Fruit fly (Drosophila melanogaster) whole organism, embryonic: ENCODE data around the gene mld.

ENCODE experiments used
- Adf1 ChIP-seq: fragments of 200-800 bp; sonication (Bioruptor generic); IDR thresholded peaks from 2 replicates; pipeline ENCODE4 v1.3.6; 2022; ENCODE audit warnings: missing biosample characterization, missing genetic modification characterization
- Asciz ChIP-seq: fragments of 200-800 bp; sonication (Bioruptor generic); optimal IDR thresholded peaks from 2 replicates; lab custom pipeline; 2017; ENCODE audit warnings: missing biosample characterization, mild to moderate bottlenecking, missing genetic modification characterization, missing genetic modification reagents
- Bgb ChIP-seq: fragments of 200-800 bp; sonication (Bioruptor generic); IDR thresholded peaks from 2 replicates; pipeline ENCODE4 v1.3.6; 2022; ENCODE audit warnings: missing biosample characterization, missing genetic modification characterization; ENCODE audit not compliant: partially characterized antibody
- CG10462 ChIP-seq: fragments of 200-800 bp; sonication (Bioruptor generic); optimal IDR thresholded peaks from 2 replicates; lab custom pipeline; 2016; ENCODE audit warnings: missing biosample characterization, missing genetic modification characterization
- CG10654 ChIP-seq: fragments of 200-800 bp; sonication (Bioruptor generic); optimal IDR thresholded peaks from 2 replicates; lab custom pipeline; 2016; ENCODE audit warnings: missing biosample characterization, missing genetic modification characterization
- CG10979 ChIP-seq: fragments of 200-800 bp; sonication (Bioruptor generic); optimal IDR thresholded peaks from 2 replicates; lab custom pipeline; 2018; ENCODE audit warnings: missing biosample characterization, mild to moderate bottlenecking, missing genetic modification characterization, moderate library complexity
- CG11085 ChIP-seq: fragments of 200-800 bp; sonication (Bioruptor generic); IDR thresholded peaks from 2 replicates; pipeline ENCODE4 v1.3.6; 2022; ENCODE audit warnings: missing biosample characterization, missing genetic modification characterization
- CG11398 ChIP-seq: fragments of 200-800 bp; sonication (Bioruptor generic); optimal IDR thresholded peaks from 2 replicates; lab custom pipeline; 2016; ENCODE audit warnings: missing biosample characterization, missing genetic modification characterization
- CG12071 ChIP-seq: fragments of 200-800 bp; sonication (Bioruptor generic); optimal IDR thresholded peaks from 3 replicates; lab custom pipeline; 2018; ENCODE audit warnings: missing biosample characterization, mild to moderate bottlenecking, missing genetic modification characterization
- CG12155 ChIP-seq: fragments of 200-800 bp; sonication (Bioruptor generic); optimal IDR thresholded peaks from 3 replicates; lab custom pipeline; 2016; ENCODE audit warnings: missing biosample characterization, missing genetic modification characterization
- CG12744 ChIP-seq: fragments of 200-800 bp; sonication (Bioruptor generic); optimal IDR thresholded peaks from 2 replicates; lab custom pipeline; 2016; ENCODE audit warnings: missing biosample characterization, missing genetic modification characterization
- CG13775 ChIP-seq: fragments of 200-800 bp; sonication (Bioruptor generic); optimal IDR thresholded peaks from 3 replicates; lab custom pipeline; 2017; ENCODE audit warnings: missing biosample characterization, mild to moderate bottlenecking, missing genetic modification characterization
- CG13894 ChIP-seq: fragments of 200-800 bp; sonication (Bioruptor generic); optimal IDR thresholded peaks from 3 replicates; lab custom pipeline; 2018; ENCODE audit warnings: missing biosample characterization, mild to moderate bottlenecking, missing genetic modification characterization, moderate library complexity
- CG15479 ChIP-seq: fragments of 200-800 bp; sonication (Bioruptor generic); optimal IDR thresholded peaks from 3 replicates; lab custom pipeline; 2019; ENCODE audit warnings: missing biosample characterization, mild to moderate bottlenecking, missing genetic modification characterization, moderate library complexity
- CG17385 ChIP-seq: fragments of 200-800 bp; sonication (Bioruptor generic); optimal IDR thresholded peaks from 3 replicates; lab custom pipeline; 2018; ENCODE audit warnings: missing biosample characterization, mild to moderate bottlenecking, missing genetic modification characterization
- CG2129 ChIP-seq: fragments of 200-800 bp; sonication (Bioruptor generic); IDR thresholded peaks from 2 replicates; pipeline ENCODE4 v1.3.6; 2022; ENCODE audit warnings: missing biosample characterization, missing genetic modification characterization; ENCODE audit not compliant: partially characterized antibody
- CG3163 ChIP-seq: fragments of 200-800 bp; sonication (Bioruptor generic); optimal IDR thresholded peaks from 3 replicates; lab custom pipeline; 2016; ENCODE audit warnings: missing biosample characterization, missing genetic modification characterization
- CG33213 ChIP-seq: fragments of 200-800 bp; sonication (Bioruptor generic); optimal IDR thresholded peaks from 3 replicates; lab custom pipeline; 2016; ENCODE audit warnings: missing biosample characterization, missing genetic modification characterization
- CG43689 ChIP-seq: fragments of 200-800 bp; sonication (Bioruptor generic); IDR thresholded peaks from 2 replicates; pipeline ENCODE4 v1.3.6; 2022; ENCODE audit warnings: missing biosample characterization, missing genetic modification characterization
- CG9727 ChIP-seq: fragments of 200-800 bp; sonication (Bioruptor generic); optimal IDR thresholded peaks from 3 replicates; lab custom pipeline; 2017; ENCODE audit warnings: missing biosample characterization, mild to moderate bottlenecking, missing genetic modification characterization
- CG9876 ChIP-seq: fragments of 200-800 bp; sonication (Bioruptor generic); optimal IDR thresholded peaks from 2 replicates; lab custom pipeline; 2016; ENCODE audit warnings: missing biosample characterization, missing genetic modification characterization
- Chrac-16 ChIP-seq: fragments of 200-800 bp; sonication (Bioruptor generic); optimal IDR thresholded peaks from 3 replicates; lab custom pipeline; 2016; ENCODE audit warnings: missing biosample characterization, missing genetic modification characterization
- Elba2 ChIP-seq: fragments of 200-800 bp; sonication (Bioruptor generic); optimal IDR thresholded peaks from 3 replicates; lab custom pipeline; 2016; ENCODE audit warnings: missing biosample characterization, missing genetic modification characterization
- Fer3 ChIP-seq: fragments of 200-800 bp; sonication (Bioruptor generic); optimal IDR thresholded peaks from 2 replicates; lab custom pipeline; 2018; ENCODE audit warnings: missing biosample characterization, mild to moderate bottlenecking, missing genetic modification characterization, moderate library complexity
- Hey ChIP-seq: fragments of 200-800 bp; sonication (Bioruptor generic); optimal IDR thresholded peaks from 3 replicates; lab custom pipeline; 2018; ENCODE audit warnings: missing biosample characterization, mild to moderate bottlenecking, missing genetic modification characterization
- Optix ChIP-seq: fragments of 200-800 bp; sonication (Bioruptor generic); IDR thresholded peaks from 3 replicates; pipeline ENCODE4 v1.3.6; 2022; ENCODE audit warnings: missing biosample characterization, missing genetic modification characterization
- Pdp1 ChIP-seq, 2 experiments: fragments of 200-800 bp; sonication (Bioruptor generic); optimal IDR thresholded peaks; 3 replicates each; lab custom pipeline; 2016; ENCODE audit warnings: missing biosample characterization in 2 of 2, missing genetic modification characterization in 2 of 2, mild to moderate bottlenecking in 1 of 2, moderate library complexity in 1 of 2
- Poxn ChIP-seq: fragments of 200-800 bp; sonication (Bioruptor generic); IDR thresholded peaks from 2 replicates; pipeline ENCODE4 v1.3.6; 2022; ENCODE audit warnings: missing biosample characterization, missing genetic modification characterization
- Scr ChIP-seq: fragments of 200-800 bp; sonication (Bioruptor generic); IDR thresholded peaks from 2 replicates; pipeline ENCODE4 v1.3.6; 2022; ENCODE audit warnings: missing biosample characterization, missing genetic modification characterization; ENCODE audit not compliant: partially characterized antibody
- abd-A ChIP-seq: fragments of 200-800 bp; sonication (Bioruptor generic); optimal IDR thresholded peaks from 3 replicates; lab custom pipeline; 2019; ENCODE audit warnings: missing biosample characterization, mild to moderate bottlenecking, missing genetic modification characterization, moderate library complexity
- ara ChIP-seq: fragments of 200-800 bp; sonication (Bioruptor generic); IDR thresholded peaks from 2 replicates; pipeline ENCODE4 v1.3.6; 2022; ENCODE audit warnings: missing biosample characterization, missing genetic modification characterization
- bowl ChIP-seq: fragments of 200-800 bp; sonication (Bioruptor generic); IDR thresholded peaks from 2 replicates; pipeline ENCODE4 v1.3.6; 2022; ENCODE audit warnings: missing biosample characterization, missing genetic modification characterization
- crp ChIP-seq, 2 experiments: fragments of 200-800 bp; sonication (Bioruptor generic); optimal IDR thresholded peaks; 2 replicates in 1 of 2; 3 replicates in 1 of 2; lab custom pipeline; 2017; ENCODE audit warnings: missing biosample characterization in 2 of 2, missing genetic modification characterization in 2 of 2, mild to moderate bottlenecking in 1 of 2, moderate library complexity in 1 of 2
- dmrt11E ChIP-seq: fragments of 200-800 bp; sonication (Bioruptor generic); optimal IDR thresholded peaks from 3 replicates; lab custom pipeline; 2018; ENCODE audit warnings: missing biosample characterization, mild to moderate bottlenecking, missing genetic modification characterization, moderate library complexity
- en ChIP-seq: fragments of 200-800 bp; sonication (Bioruptor generic); optimal IDR thresholded peaks from 2 replicates; lab custom pipeline; 2016; ENCODE audit warnings: missing biosample characterization, missing genetic modification characterization
- fd102C ChIP-seq: fragments of 200-800 bp; sonication (Bioruptor generic); optimal IDR thresholded peaks from 2 replicates; lab custom pipeline; 2018; ENCODE audit warnings: missing biosample characterization, mild to moderate bottlenecking, missing genetic modification characterization, moderate library complexity
- fd3F ChIP-seq: fragments of 200-800 bp; sonication (Bioruptor generic); optimal IDR thresholded peaks from 2 replicates; lab custom pipeline; 2018; ENCODE audit warnings: missing biosample characterization, mild to moderate bottlenecking, missing genetic modification characterization, moderate library complexity
- hb ChIP-seq: fragments of 200-800 bp; sonication (Bioruptor generic); IDR thresholded peaks from 3 replicates; pipeline ENCODE4 v1.3.6; 2022; ENCODE audit warnings: missing biosample characterization, missing genetic modification characterization; ENCODE audit not compliant: partially characterized antibody
- hkb ChIP-seq, 2 experiments: fragments of 200-800 bp in 1 of 2; fragments of >200 bp in 1 of 2; sonication (Bioruptor generic) in 1 of 2; IDR thresholded peaks in 1 of 2; optimal IDR thresholded peaks in 1 of 2; 2 replicates each; pipeline versions ENCODE4 v1.3.6 to Lab custom; 2017 to 2022; ENCODE audit warnings: missing biosample characterization in 1 of 2, missing genetic modification characterization in 1 of 2
- ken ChIP-seq: fragments of 200-800 bp; sonication (Bioruptor generic); IDR thresholded peaks from 3 replicates; pipeline ENCODE4 v1.3.6; 2022; ENCODE audit warnings: missing biosample characterization, missing genetic modification characterization
- lmd ChIP-seq: fragments of 200-800 bp; sonication (Bioruptor generic); IDR thresholded peaks from 2 replicates; pipeline ENCODE4 v1.3.6; 2022; ENCODE audit warnings: missing biosample characterization, missing genetic modification characterization
- stc ChIP-seq: fragments of 200-800 bp; sonication (Bioruptor generic); IDR thresholded peaks from 2 replicates; pipeline ENCODE4 v1.3.6; 2022; ENCODE audit warnings: missing biosample characterization, missing genetic modification characterization
- tll ChIP-seq, 2 experiments: fragments of 200-800 bp in 1 of 2; fragments of >200 bp in 1 of 2; sonication (Bioruptor generic) in 1 of 2; optimal IDR thresholded peaks; 2 replicates each; lab custom pipeline; 2017 to 2019; ENCODE audit warnings: missing biosample characterization in 2 of 2, missing genetic modification characterization in 2 of 2, mild to moderate bottlenecking in 1 of 2, moderate library complexity in 1 of 2
- tna ChIP-seq: fragments of 200-800 bp; sonication (Bioruptor generic); IDR thresholded peaks from 2 replicates; pipeline ENCODE4 v1.3.6; 2022; ENCODE audit warnings: missing biosample characterization, missing genetic modification characterization; ENCODE audit not compliant: partially characterized antibody
- trh ChIP-seq: fragments of 200-800 bp; sonication (Bioruptor generic); optimal IDR thresholded peaks from 2 replicates; lab custom pipeline; 2016; ENCODE audit warnings: missing biosample characterization, missing genetic modification characterization
- twi ChIP-seq: fragments of 200-800 bp; optimal IDR thresholded peaks from 2 replicates; lab custom pipeline; 2019; ENCODE audit warnings: missing biosample characterization, mild to moderate bottlenecking, missing genetic modification characterization, moderate library complexity
- vnd ChIP-seq: fragments of 200-800 bp; sonication (Bioruptor generic); IDR thresholded peaks from 3 replicates; pipeline ENCODE4 v1.3.6; 2022; ENCODE audit warnings: missing biosample characterization, missing genetic modification characterization; ENCODE audit not compliant: partially characterized antibody
- yki ChIP-seq: fragments of >200 bp; optimal IDR thresholded peaks from 3 replicates; lab custom pipeline; 2018

Gene mld

DNA sequence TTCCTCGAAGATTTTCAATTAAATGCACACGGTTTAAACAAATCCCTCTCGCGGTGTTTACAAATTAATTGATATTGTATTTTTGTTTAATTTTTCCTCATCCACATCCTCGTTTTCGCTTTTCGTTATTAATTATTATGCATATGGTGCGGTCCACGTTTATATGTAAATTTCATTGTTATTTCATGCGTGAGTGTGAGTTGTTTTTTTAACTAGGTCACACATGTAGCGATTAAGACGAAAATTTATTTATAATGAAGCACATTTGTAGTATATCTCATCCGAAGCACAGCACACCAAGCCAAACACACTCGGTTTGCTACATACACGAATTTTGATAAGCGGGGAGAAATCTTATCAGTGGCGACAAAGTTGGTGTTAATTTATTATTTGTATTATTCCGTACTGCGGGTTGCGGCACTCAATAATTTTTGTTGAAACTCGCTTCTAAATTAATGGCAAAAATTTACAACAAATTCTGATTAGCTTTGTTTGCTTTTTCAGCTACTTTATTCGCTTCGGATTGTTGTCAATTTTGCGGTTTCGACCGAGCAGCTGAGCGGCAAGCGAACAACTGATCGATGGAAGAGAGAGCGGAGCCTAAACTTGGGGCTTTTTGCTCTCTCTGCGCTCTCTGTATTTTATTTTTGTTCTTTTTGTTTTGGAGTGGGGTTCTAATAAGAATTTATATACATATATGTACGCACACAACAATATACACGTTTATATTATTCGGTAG lies 13.9 kb upstream of the mld start (continued):
- TF ChIP-seq tna (peak; percentile 13; the same call in 1 of the 2 replicates), stc (no peak), Adf1 (GFP tag; lab: Robert Waterston, UW) (peak; percentile 36; the same call in 1 of the 2 replicates), Scr (no peak), bowl (GFP tag; lab: Robert Waterston, UW) (no peak), lmd (no peak), tll (GFP tag; optimal IDR thresholded peaks at IDR 0.05; lab: Kevin White, UChicago) (no peak), CG15479 (GFP tag; lab: Kevin White, UChicago) (no peak), Poxn (GFP tag; lab: Robert Waterston, UW) (no peak), CG11085 (GFP tag; lab: Robert Waterston, UW) (no peak), CG11398 (GFP tag; lab: Kevin White, UChicago) (no peak), Asciz (GFP tag; lab: Kevin White, UChicago) (no peak), hb (GFP tag; lab: Robert Waterston, UW) (no peak), CG13775 (GFP tag; lab: Kevin White, UChicago) (no peak), CG33213 (GFP tag; lab: Kevin White, UChicago) (no peak), Bgb (no peak), trh (no peak), CG9727 (GFP tag; lab: Kevin White, UChicago) (no peak), CG13894 (tag; lab: Kevin White, UChicago) (peak; percentile 30), Chrac-16 (GFP tag; lab: Kevin White, UChicago) (no peak), CG3163 (GFP tag; lab: Kevin White, UChicago) (no peak), Pdp1 (GFP tag; optimal IDR thresholded peaks at IDR 0.05; lab: Kevin White, UChicago) (no peak), CG9876 (GFP tag; lab: Kevin White, UChicago) (no peak), twi (tag; lab: Kevin White, UChicago) (peak; percentile 46), vnd (GFP tag; lab: Robert Waterston, UW) (no peak), CG12744 (GFP tag; lab: Kevin White, UChicago) (no peak), fd3F (GFP tag; lab: Kevin White, UChicago) (no peak), CG2129 (no peak), Hey (tag; lab: Kevin White, UChicago) (no peak), CG10462 (GFP tag; lab: Kevin White, UChicago) (no peak), CG12155 (GFP tag; lab: Kevin White, UChicago) (no peak), CG10654 (GFP tag; lab: Kevin White, UChicago) (no peak), en (GFP tag; lab: Kevin White, UChicago) (no peak), Fer3 (tag; lab: Kevin White, UChicago) (peak; percentile 52), CG17385 (peak; percentile 19), CG12071 (GFP tag; lab: Kevin White, UChicago) (peak; percentile 16), crp (GFP tag; optimal IDR thresholded peaks at IDR 0.05; lab: Kevin White, UChicago) (peak in 1 of 2 experiments; percentile 27), CG10979 (tag; lab: Kevin White, UChicago) (no peak), Optix (no peak), ara (GFP tag; lab: Robert Waterston, UW) (no peak), hkb (optimal IDR thresholded peaks at IDR 0.05; lab: Kevin White, UChicago) (no peak), hkb (GFP tag; IDR thresholded peaks at IDR 0.05; lab: Robert Waterston, UW) (0 out of 2 replicates have a peak, but pooled peaks have one; percentile 50), yki (lab: Kevin White, UChicago) (peak; percentile 35), CG43689 (GFP tag; lab: Robert Waterston, UW) (no peak), ken (GFP tag; lab: Robert Waterston, UW) (no peak), fd102C (GFP tag; lab: Kevin White, UChicago) (no peak), abd-A (tag; lab: Kevin White, UChicago) (peak; percentile 86), dmrt11E (tag; lab: Kevin White, UChicago) (no peak), Elba2 (GFP tag; lab: Kevin White, UChicago) (no peak)
